Worm (Caenorhabditis elegans) whole organism, L4/young adult: ENCODE data around the gene srsx-16.

Source experiments
- W03F9.2 ChIP-seq: fragments of 150-350 bp; optimal IDR thresholded peaks from 2 replicates; lab custom pipeline; 2014; ENCODE audit warnings: missing biosample characterization, missing genetic modification characterization
- him-1 ChIP-seq: sonication (generic microtip); optimal IDR thresholded peaks from 2 replicates; lab custom pipeline; 2016; ENCODE audit warnings: missing genotype, missing genetic modification reagents, missing genetic modification characterization, missing compliant biosample characterization

- no peak for TF ChIP-seq him-1 (tag; lab: Kevin White, UChicago)
- no peak for TF ChIP-seq W03F9.2
Observed at ce11 chrIV:5658225-5658624, 38.7 kb upstream of the srsx-16 start.
